Worm (Caenorhabditis elegans) whole organism, L3 larva: ENCODE measurements around the gene C53A5.11.

Source experiments
- R02D3.7 ChIP-seq: fragments of 150-350 bp; optimal IDR thresholded peaks from 2 replicates; lab custom pipeline; 2014; ENCODE audit warnings: missing biosample characterization, missing genetic modification characterization
- ZK546.5 ChIP-seq: sonication (generic microtip); optimal IDR thresholded peaks from 2 replicates; lab custom pipeline; 2017; ENCODE audit warnings: missing biosample characterization, missing genetic modification characterization
- ama-1 ChIP-seq: fragments of 150-350 bp; optimal IDR thresholded peaks from 2 replicates; lab custom pipeline; 2018
- ceh-28 ChIP-seq: fragments of 150-350 bp; optimal IDR thresholded peaks from 2 replicates; lab custom pipeline; 2014; ENCODE audit warnings: missing biosample characterization, missing genetic modification reagents, missing genetic modification characterization
- fos-1 ChIP-seq: fragments of 150-350 bp; optimal IDR thresholded peaks from 2 replicates; lab custom pipeline; 2014; ENCODE audit warnings: missing biosample characterization, missing genetic modification characterization
- nhr-25 ChIP-seq: sonication (generic microtip); optimal IDR thresholded peaks from 2 replicates; lab custom pipeline; 2017; ENCODE audit warnings: missing biosample characterization, missing genetic modification characterization
- nhr-76 ChIP-seq: fragments of 150-350 bp; sonication (generic microtip); optimal IDR thresholded peaks from 5 replicates; lab custom pipeline; 2014; ENCODE audit warnings: missing biosample characterization, missing genetic modification characterization
- pqm-1 ChIP-seq: fragments of 150-350 bp; optimal IDR thresholded peaks from 2 replicates; lab custom pipeline; 2017; ENCODE audit warnings: missing biosample characterization, missing genetic modification characterization, inconsistent platforms
- sea-2 ChIP-seq: fragments of 150-350 bp; sonication (generic microtip); optimal IDR thresholded peaks from 4 replicates; lab custom pipeline; 2014; ENCODE audit warnings: missing biosample characterization, missing genetic modification reagents, missing genetic modification characterization
- skn-1 ChIP-seq: fragments of 150-350 bp; optimal IDR thresholded peaks from 2 replicates; lab custom pipeline; 2014; ENCODE audit warnings: missing biosample characterization, missing genetic modification characterization
- unc-62 ChIP-seq: fragments of 150-350 bp; sonication (generic microtip); optimal IDR thresholded peaks from 4 replicates; lab custom pipeline; 2014; ENCODE audit warnings: missing biosample characterization, missing genetic modification reagents, missing genetic modification characterization

DNA sequence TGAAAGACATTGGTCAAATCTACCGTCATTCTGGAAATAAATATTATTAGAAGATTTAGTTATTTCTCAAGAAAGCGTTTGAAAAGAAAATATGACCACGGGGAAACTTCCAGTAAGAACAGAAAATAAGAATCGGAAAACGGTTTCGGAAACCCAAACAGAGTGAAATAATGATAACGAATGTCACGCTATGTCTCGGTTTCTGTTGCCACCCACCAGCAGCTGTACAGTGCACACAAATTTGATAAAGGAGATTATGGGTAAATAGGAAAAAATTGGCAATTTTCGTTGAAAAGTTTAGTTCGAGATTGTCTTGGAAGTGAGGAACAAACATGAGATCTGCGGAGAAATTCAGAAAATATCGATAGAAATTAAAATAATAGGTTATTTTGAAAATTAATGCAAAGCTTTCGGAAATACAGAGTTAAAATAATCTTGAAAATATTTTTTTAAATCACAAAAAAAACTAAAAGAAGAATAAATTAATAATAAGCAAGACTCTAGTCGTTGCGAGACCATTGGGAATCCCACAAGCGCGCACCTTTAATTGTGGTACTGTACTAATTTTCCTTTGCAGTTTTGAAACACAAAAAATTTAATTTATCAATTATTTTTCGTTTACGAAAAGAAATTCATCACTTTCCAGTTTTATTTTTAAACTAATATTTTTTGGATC, 34.5 kb downstream of the C53A5.11 start, which contains the start of gene pes-9:
- TF ChIP-seq sea-2 (GFP tag; lab: Kevin White, UChicago) = no peak
- no peak for TF ChIP-seq skn-1
- no peak for TF ChIP-seq nhr-25 (tag; lab: Kevin White, UChicago)
- TF ChIP-seq R02D3.7 (tag; lab: Kevin White, UChicago) = no peak
- no peak for TF ChIP-seq ama-1 (lab: Kevin White, UChicago)
- TF ChIP-seq ZK546.5 = no peak
- TF ChIP-seq fos-1 (tag; lab: Kevin White, UChicago) = no peak
- TF ChIP-seq nhr-76 = no peak
- TF ChIP-seq unc-62 (GFP tag; lab: Kevin White, UChicago) = no peak
- TF ChIP-seq pqm-1 = peak; percentile 24
- no peak for TF ChIP-seq ceh-28 (tag; lab: Kevin White, UChicago)
